Worm (Caenorhabditis elegans): ENCODE results near the gene egl-4.

DNA sequence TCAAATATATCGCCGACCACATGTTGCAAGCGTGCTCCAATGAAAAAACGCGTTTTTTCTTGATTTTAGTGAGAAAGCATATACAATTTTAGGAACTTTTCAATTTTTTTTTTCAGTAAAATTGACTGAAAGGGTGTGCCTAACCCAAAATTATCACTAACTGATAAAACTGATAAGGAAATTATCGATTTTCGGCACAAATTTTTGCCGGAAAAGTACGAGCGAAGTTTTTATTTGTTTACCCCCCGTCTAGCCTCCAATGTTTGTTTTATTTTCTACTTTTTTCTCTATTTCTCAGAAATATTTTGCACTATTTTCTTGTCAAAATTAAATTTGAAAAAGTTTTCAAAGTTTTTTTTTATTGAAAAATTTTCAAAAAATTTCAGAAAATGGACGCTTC lies 13.6 kb upstream of the egl-4 start, which contains the start of gene ccm-2:
- TF ChIP-seq ceh-14 (tag; optimal IDR thresholded peaks at IDR 0.05): no peak
- no peak for TF ChIP-seq nhr-11 (tag; optimal IDR thresholded peaks at IDR 0.05)
- TF ChIP-seq elt-2 (tag; optimal IDR thresholded peaks at IDR 0.05): peak; percentile 35
- TF ChIP-seq pha-2 (tag; optimal IDR thresholded peaks at IDR 0.05): no peak
- TF ChIP-seq fkh-10 (GFP tag; optimal IDR thresholded peaks at IDR 0.05): no peak
- no peak for TF ChIP-seq ama-1 (optimal IDR thresholded peaks at IDR 0.05)
- no peak for TF ChIP-seq C08G9.2 (tag; optimal IDR thresholded peaks at IDR 0.05)
